Fruit fly (Drosophila melanogaster) whole organism, embryonic: ENCODE measurements around the gene MED14.

Source experiments
- Adf1 ChIP-seq: fragments of 200-800 bp; sonication (Bioruptor generic); IDR thresholded peaks from 2 replicates; pipeline ENCODE4 v1.3.6; 2022; ENCODE audit warnings: missing biosample characterization, missing genetic modification characterization
- Bdp1 ChIP-seq: fragments of 200-800 bp; sonication (Bioruptor generic); optimal IDR thresholded peaks from 3 replicates; lab custom pipeline; 2016; ENCODE audit warnings: missing biosample characterization, missing genetic modification characterization
- Bgb ChIP-seq: fragments of 200-800 bp; sonication (Bioruptor generic); IDR thresholded peaks from 2 replicates; pipeline ENCODE4 v1.3.6; 2022; ENCODE audit warnings: missing biosample characterization, missing genetic modification characterization; ENCODE audit not compliant: partially characterized antibody
- CG10147 ChIP-seq: fragments of 200-800 bp; sonication (Bioruptor generic); optimal IDR thresholded peaks from 2 replicates; lab custom pipeline; 2019; ENCODE audit warnings: missing biosample characterization, mild to moderate bottlenecking, missing genetic modification characterization, moderate library complexity
- CG10543 ChIP-seq: fragments of 200-800 bp; sonication (Bioruptor generic); optimal IDR thresholded peaks from 3 replicates; lab custom pipeline; 2017; ENCODE audit warnings: missing biosample characterization, mild to moderate bottlenecking, missing genetic modification characterization, moderate library complexity
- CG12104 ChIP-seq: fragments of 200-800 bp; sonication (Bioruptor generic); optimal IDR thresholded peaks from 3 replicates; lab custom pipeline; 2016; ENCODE audit warnings: missing biosample characterization, missing genetic modification characterization
- CG12155 ChIP-seq: fragments of 200-800 bp; sonication (Bioruptor generic); optimal IDR thresholded peaks from 3 replicates; lab custom pipeline; 2016; ENCODE audit warnings: missing biosample characterization, missing genetic modification characterization
- CG31224 ChIP-seq: fragments of 200-800 bp; sonication (Bioruptor generic); IDR thresholded peaks from 2 replicates; pipeline ENCODE4 v1.3.6; 2022; ENCODE audit warnings: missing biosample characterization, missing genetic modification characterization
- CG32532 ChIP-seq: fragments of 200-800 bp; sonication (Bioruptor generic); IDR thresholded peaks from 2 replicates; pipeline ENCODE4 v1.3.6; 2022; ENCODE audit warnings: missing biosample characterization, missing genetic modification characterization
- CG32772 ChIP-seq: fragments of 200-800 bp; sonication (Bioruptor generic); IDR thresholded peaks from 2 replicates; pipeline ENCODE4 v1.3.6; 2022; ENCODE audit warnings: missing biosample characterization, missing genetic modification characterization
- CG8290 ChIP-seq, 3 experiments: fragments of 200-800 bp; sonication (Bioruptor generic); optimal IDR thresholded peaks; 2 replicates each; lab custom pipeline; 2016 to 2019; ENCODE audit warnings: missing biosample characterization in 3 of 3, missing genetic modification characterization in 3 of 3, mild to moderate bottlenecking in 2 of 3, moderate library complexity in 1 of 3
- CG8944 ChIP-seq: fragments of 200-800 bp; sonication (Bioruptor generic); optimal IDR thresholded peaks from 3 replicates; lab custom pipeline; 2016; ENCODE audit warnings: missing biosample characterization, missing genetic modification characterization
- CG9817 ChIP-seq: fragments of 200-800 bp; sonication (Bioruptor generic); optimal IDR thresholded peaks from 2 replicates; lab custom pipeline; 2018; ENCODE audit warnings: missing biosample characterization, mild to moderate bottlenecking, missing genetic modification characterization, moderate library complexity
- D19A ChIP-seq: fragments of 200-800 bp; optimal IDR thresholded peaks from 3 replicates; lab custom pipeline; 2019; ENCODE audit warnings: missing biosample characterization, mild to moderate bottlenecking, missing genetic modification characterization, moderate library complexity
- Dbx ChIP-seq: fragments of 200-800 bp; sonication (Bioruptor generic); IDR thresholded peaks from 3 replicates; pipeline ENCODE4 v1.3.6; 2022; ENCODE audit warnings: missing biosample characterization, missing genetic modification characterization
- Doc3 ChIP-seq: fragments of 200-800 bp; sonication (Bioruptor generic); IDR thresholded peaks from 3 replicates; pipeline ENCODE4 v1.3.6; 2022; ENCODE audit warnings: missing biosample characterization, missing genetic modification characterization; ENCODE audit not compliant: partially characterized antibody
- Drgx ChIP-seq: fragments of 200-800 bp; sonication (Bioruptor generic); IDR thresholded peaks from 2 replicates; pipeline ENCODE4 v1.3.6; 2022; ENCODE audit warnings: missing biosample characterization, missing genetic modification characterization
- Hr78 ChIP-seq, 2 experiments: fragments of 200-800 bp in 1 of 2; fragments of >200 bp in 1 of 2; sonication (Bioruptor generic) in 1 of 2; optimal IDR thresholded peaks; 2 replicates each; lab custom pipeline; 2017 to 2019; ENCODE audit warnings: missing biosample characterization in 2 of 2, missing genetic modification characterization in 2 of 2, mild to moderate bottlenecking in 1 of 2, moderate library complexity in 1 of 2
- Med ChIP-seq: fragments of 200-800 bp; sonication (Bioruptor generic); peaks from one replicate; lab custom pipeline; 2016; ENCODE audit warnings: missing biosample characterization, missing genetic modification characterization, mild to moderate bottlenecking, inconsistent platforms, moderate library complexity
- Neu2 ChIP-seq: fragments of 200-800 bp; sonication (Bioruptor generic); optimal IDR thresholded peaks from 3 replicates; lab custom pipeline; 2016; ENCODE audit warnings: missing biosample characterization, missing genetic modification characterization, borderline replicate concordance
- Optix ChIP-seq: fragments of 200-800 bp; sonication (Bioruptor generic); IDR thresholded peaks from 3 replicates; pipeline ENCODE4 v1.3.6; 2022; ENCODE audit warnings: missing biosample characterization, missing genetic modification characterization
- Ptx1 ChIP-seq: fragments of 200-800 bp; sonication (Bioruptor generic); IDR thresholded peaks from 2 replicates; pipeline ENCODE4 v1.3.6; 2022; ENCODE audit warnings: missing biosample characterization, missing genetic modification characterization
- Sox102F ChIP-seq: fragments of 200-800 bp; sonication (Bioruptor generic); optimal IDR thresholded peaks from 2 replicates; lab custom pipeline; 2018; ENCODE audit warnings: missing biosample characterization, mild to moderate bottlenecking, missing genetic modification characterization, moderate library complexity
- TFAM ChIP-seq: fragments of 200-800 bp; sonication (Bioruptor generic); optimal IDR thresholded peaks from 2 replicates; lab custom pipeline; 2017; ENCODE audit warnings: missing biosample characterization, missing genetic modification characterization, inconsistent platforms
- Trl ChIP-seq, 3 experiments: fragments of >200 bp in 2 of 3; fragments of 200-800 bp in 1 of 3; sonication (Bioruptor generic) in 1 of 3; optimal IDR thresholded peaks; 2 replicates in 1 of 3; 3 replicates in 2 of 3; lab custom pipeline; 2016 to 2017; ENCODE audit warnings: missing biosample characterization in 1 of 3, missing genetic modification characterization in 1 of 3
- chinmo ChIP-seq: fragments of 200-800 bp; sonication (Bioruptor generic); IDR thresholded peaks from 4 replicates; pipeline ENCODE4 v1.3.6; 2022; ENCODE audit warnings: missing biosample characterization, missing genetic modification characterization; ENCODE audit not compliant: partially characterized antibody
- chn ChIP-seq: fragments of 200-800 bp; sonication (Bioruptor generic); optimal IDR thresholded peaks from 2 replicates; lab custom pipeline; 2016; ENCODE audit warnings: missing biosample characterization, missing genetic modification characterization
- ci ChIP-seq: fragments of 200-800 bp; sonication (Bioruptor generic); IDR thresholded peaks from 3 replicates; pipeline ENCODE4 v1.3.6; 2022; ENCODE audit warnings: missing biosample characterization, missing genetic modification characterization
- crol ChIP-seq: fragments of 200-800 bp; sonication (Bioruptor generic); IDR thresholded peaks from 2 replicates; pipeline ENCODE4 v1.3.6; 2022; ENCODE audit warnings: missing biosample characterization, missing genetic modification characterization
- cwo ChIP-seq: fragments of 200-800 bp; sonication (Bioruptor generic); optimal IDR thresholded peaks from 3 replicates; lab custom pipeline; 2017; ENCODE audit warnings: missing biosample characterization, missing genetic modification characterization, mild to moderate bottlenecking, moderate library complexity, missing genetic modification reagents
- dati ChIP-seq: fragments of 200-800 bp; sonication (Bioruptor generic); IDR thresholded peaks from 2 replicates; pipeline ENCODE4 v1.3.6; 2022; ENCODE audit warnings: missing biosample characterization, missing genetic modification characterization
- en ChIP-seq: fragments of 200-800 bp; sonication (Bioruptor generic); optimal IDR thresholded peaks from 2 replicates; lab custom pipeline; 2016; ENCODE audit warnings: missing biosample characterization, missing genetic modification characterization
- esg ChIP-seq: fragments of 200-800 bp; sonication (Bioruptor generic); conservative IDR thresholded peaks from 2 replicates; pipeline ENCODE4 v1.3.6; 2022; ENCODE audit warnings: missing biosample characterization, missing genetic modification characterization
- eve ChIP-seq, 2 experiments: fragments of >200 bp; optimal IDR thresholded peaks; 2 replicates each; lab custom pipeline; 2017; ENCODE audit warnings: missing biosample characterization in 2 of 2, missing genetic modification characterization in 2 of 2
- gem ChIP-seq: fragments of 200-800 bp; sonication (Bioruptor generic); optimal IDR thresholded peaks from 2 replicates; lab custom pipeline; 2019; ENCODE audit warnings: missing biosample characterization, mild to moderate bottlenecking, missing genetic modification characterization, moderate library complexity
- p53 ChIP-seq: fragments of 200-800 bp; sonication (Bioruptor generic); optimal IDR thresholded peaks from 2 replicates; lab custom pipeline; 2016; ENCODE audit warnings: missing biosample characterization, missing genetic modification characterization
- rib ChIP-seq: fragments of 200-800 bp; sonication (Bioruptor generic); IDR thresholded peaks from 2 replicates; pipeline ENCODE4 v1.3.6; 2022; ENCODE audit warnings: missing biosample characterization, missing genetic modification characterization
- sqz ChIP-seq: fragments of 200-800 bp; sonication (Bioruptor generic); optimal IDR thresholded peaks from 3 replicates; lab custom pipeline; 2018; ENCODE audit warnings: missing biosample characterization, mild to moderate bottlenecking, missing genetic modification characterization
- ssp ChIP-seq: fragments of 200-800 bp; sonication (Bioruptor generic); IDR thresholded peaks from 2 replicates; pipeline ENCODE4 v1.3.6; 2022; ENCODE audit warnings: missing biosample characterization, missing genetic modification characterization
- tll ChIP-seq, 2 experiments: fragments of 200-800 bp in 1 of 2; fragments of >200 bp in 1 of 2; sonication (Bioruptor generic) in 1 of 2; optimal IDR thresholded peaks; 2 replicates each; lab custom pipeline; 2017 to 2019; ENCODE audit warnings: missing biosample characterization in 2 of 2, missing genetic modification characterization in 2 of 2, mild to moderate bottlenecking in 1 of 2, moderate library complexity in 1 of 2
- vvl ChIP-seq: fragments of 200-800 bp; sonication (Bioruptor generic); IDR thresholded peaks from 2 replicates; pipeline ENCODE4 v1.3.6; 2022; ENCODE audit warnings: missing biosample characterization, missing genetic modification characterization
- zfh1 ChIP-seq: fragments of 200-800 bp; sonication (Bioruptor generic); IDR thresholded peaks from 3 replicates; pipeline ENCODE4 v1.3.6; 2022; ENCODE audit warnings: missing biosample characterization, missing genetic modification characterization
- zfh2 ChIP-seq: fragments of 200-800 bp; sonication (Bioruptor generic); optimal IDR thresholded peaks from 2 replicates; lab custom pipeline; 2016; ENCODE audit warnings: missing biosample characterization, missing genetic modification characterization

MED14 gene

DNA sequence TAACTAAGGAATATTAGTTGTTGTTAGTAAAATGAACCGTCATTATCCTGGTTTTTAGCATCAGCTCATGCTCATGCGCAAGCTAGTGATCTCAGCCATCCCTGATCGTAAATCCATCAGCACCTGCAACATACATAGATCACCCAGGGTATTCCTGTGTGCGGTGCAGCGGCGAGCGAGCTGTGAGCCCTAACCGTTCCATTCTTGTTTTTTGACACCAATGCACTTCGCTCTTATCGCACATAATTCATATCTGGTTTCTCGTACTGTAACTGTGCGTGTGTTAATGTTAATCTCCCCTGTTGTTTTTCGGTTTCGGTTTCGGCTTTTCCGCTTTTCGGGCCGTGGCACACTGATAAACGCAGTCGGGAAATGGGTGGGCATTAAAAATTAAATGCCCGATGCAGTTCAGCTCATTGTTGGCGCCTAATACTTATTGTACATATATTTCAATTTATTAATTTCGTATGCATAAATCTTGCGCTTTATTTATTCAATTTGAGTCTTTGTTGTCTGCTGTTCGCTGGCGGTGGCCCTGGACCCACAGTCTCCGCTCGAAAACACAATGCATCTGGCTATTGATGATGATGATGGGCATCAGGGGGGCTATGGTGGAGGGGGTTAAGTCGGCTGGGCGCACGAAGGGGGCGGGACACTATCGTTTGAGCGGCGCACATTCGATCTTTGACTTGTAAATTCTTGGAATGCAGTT, 31.3 kb downstream of the MED14 start (continued):
- TF ChIP-seq Hr78 (GFP tag; optimal IDR thresholded peaks at IDR 0.05; lab: Kevin White, UChicago): peak in 1 of 2 experiments; percentile 24
- peak; percentile 11 for TF ChIP-seq Med (GFP tag; lab: Kevin White, UChicago)
- no peak for TF ChIP-seq CG10147 (GFP tag; lab: Kevin White, UChicago)
- peak; percentile 4 for TF ChIP-seq Sox102F (GFP tag; lab: Kevin White, UChicago)
- TF ChIP-seq gem (tag; lab: Kevin White, UChicago): peak; percentile 5
- TF ChIP-seq CG31224 (GFP tag; lab: Robert Waterston, UW): no peak

DNA sequence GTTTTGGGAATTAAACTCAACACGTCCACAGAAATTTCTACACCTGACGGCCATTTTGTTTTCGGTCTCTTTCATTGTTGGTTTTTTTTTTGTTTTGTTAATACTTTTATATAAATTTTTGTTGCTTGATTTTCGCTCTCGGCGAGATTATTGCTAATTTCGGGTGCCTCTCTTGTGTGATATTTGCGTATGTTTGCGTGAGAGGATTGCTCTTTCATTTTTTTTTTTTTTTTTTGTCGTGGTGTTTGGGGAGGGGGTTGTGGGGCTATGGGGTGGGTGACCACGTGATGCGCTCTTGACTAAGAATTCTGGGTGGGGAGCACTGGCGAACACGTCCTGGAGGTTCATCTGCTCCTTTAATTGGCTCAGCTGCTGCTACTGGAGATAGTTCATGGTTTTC, 32.9 kb downstream of the MED14 start:
- TF ChIP-seq CG12155 (GFP tag; lab: Kevin White, UChicago) (no peak), Optix (no peak), vvl (GFP tag; lab: Robert Waterston, UW) (0 out of 2 replicates have a peak, but pooled peaks have one; percentile 38), cwo (GFP tag; lab: Kevin White, UChicago) (peak; percentile 50), dati (peak; percentile 18; the same call in 1 of the 2 replicates), Doc3 (GFP tag; lab: Robert Waterston, UW) (no peak), Adf1 (peak; percentile 51; the same call in 1 of the 2 replicates), Bdp1 (GFP tag; lab: Kevin White, UChicago) (no peak), ci (GFP tag; lab: Robert Waterston, UW) (0 out of 3 replicates have a peak, but pooled peaks have one; percentile 8), Trl (optimal IDR thresholded peaks at IDR 0.05; lab: Kevin White, UChicago) (peak in 1 of 2 experiments; percentile 78), Trl (GFP tag; optimal IDR thresholded peaks at IDR 0.05; lab: Kevin White, UChicago) (no peak), sqz (peak; percentile 15), chinmo (GFP tag; lab: Robert Waterston, UW) (peak; percentile 67; the same call in 1 of the 4 replicates), CG10543 (GFP tag; lab: Kevin White, UChicago) (peak; percentile 21), CG8944 (GFP tag; lab: Kevin White, UChicago) (no peak), CG12104 (GFP tag; lab: Kevin White, UChicago) (peak; percentile 5), Ptx1 (no peak), Bgb (GFP tag; lab: Robert Waterston, UW) (peak; percentile 29; the same call in 1 of the 2 replicates), crol (GFP tag; lab: Robert Waterston, UW) (peak; percentile 76), en (no peak), Dbx (peak; percentile 54; the same call in 1 of the 3 replicates), CG32772 (GFP tag; lab: Robert Waterston, UW) (peak; percentile 56; the same call in 1 of the 2 replicates), zfh1 (GFP tag; lab: Robert Waterston, UW) (peak; percentile 13; the same call in 1 of the 3 replicates), Drgx (GFP tag; lab: Robert Waterston, UW) (0 out of 2 replicates have a peak, but pooled peaks have one; percentile 30), CG32532 (GFP tag; lab: Robert Waterston, UW) (0 out of 2 replicates have a peak, but pooled peaks have one; percentile 37), rib (GFP tag; lab: Robert Waterston, UW) (peak; percentile 66)

DNA sequence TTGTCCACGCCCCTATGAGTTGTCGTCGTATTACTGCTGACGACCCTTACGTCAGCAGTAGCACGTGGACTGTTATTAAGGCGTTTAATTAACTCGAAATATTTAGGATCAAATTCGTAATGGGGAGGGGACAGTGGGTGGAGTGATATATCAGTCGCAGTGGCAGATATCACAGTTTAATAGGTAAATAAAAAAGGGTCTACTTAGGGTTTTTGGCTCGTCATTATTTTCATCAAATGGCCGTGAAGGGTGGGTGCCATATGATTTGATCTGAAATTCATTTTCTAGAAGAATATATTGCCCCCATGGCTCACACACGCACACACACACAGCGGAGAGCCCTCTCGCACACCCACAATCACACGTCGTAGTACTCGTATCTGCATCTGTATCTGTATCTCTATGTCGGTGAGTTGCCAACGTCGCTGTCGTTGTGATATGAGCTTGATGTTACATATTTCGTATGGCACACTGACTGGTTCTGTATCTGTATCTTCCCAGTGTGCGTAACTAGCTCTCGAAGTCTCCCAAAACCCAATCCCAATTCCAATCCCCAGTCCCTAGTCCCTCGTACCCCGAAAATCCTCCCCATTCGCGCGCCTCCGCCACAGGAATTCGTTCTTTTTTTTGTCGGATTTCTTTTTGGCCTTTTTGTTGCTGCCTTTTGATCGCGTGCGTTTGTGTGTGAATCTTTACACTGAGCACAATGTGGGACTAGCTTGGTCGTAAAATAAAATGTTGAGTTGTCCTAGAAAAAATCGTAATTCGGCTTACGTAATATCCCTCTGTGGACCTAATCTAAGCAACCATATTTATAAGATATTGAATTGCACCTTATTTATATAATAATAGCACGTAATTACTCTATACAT, 33.7 kb downstream of the MED14 start:
- TF ChIP-seq CG31224 (GFP tag; lab: Robert Waterston, UW): peak; percentile 45; the same call in 1 of the 2 replicates
- TF ChIP-seq CG9817 (tag; lab: Kevin White, UChicago): peak; percentile 61
- TF ChIP-seq Neu2: no peak
- no peak for TF ChIP-seq TFAM
- peak; percentile 37; the same call in 1 of the 2 replicates for TF ChIP-seq ssp (GFP tag; lab: Robert Waterston, UW)
- TF ChIP-seq zfh2 (GFP tag; lab: Kevin White, UChicago): peak; percentile 40
- TF ChIP-seq tll (GFP tag; optimal IDR thresholded peaks at IDR 0.05; lab: Kevin White, UChicago): no peak
- peak in 1 of 2 experiments; percentile 66 for TF ChIP-seq eve (GFP tag; optimal IDR thresholded peaks at IDR 0.05; lab: Kevin White, UChicago)
- no peak for TF ChIP-seq D19A
- peak; percentile 90 for TF ChIP-seq crol (GFP tag; lab: Robert Waterston, UW)
- TF ChIP-seq p53 (GFP tag; lab: Kevin White, UChicago): no peak
- TF ChIP-seq chn (GFP tag; lab: Kevin White, UChicago): peak; percentile 34
- peak; percentile 56 for TF ChIP-seq esg (GFP tag; lab: Robert Waterston, UW)
- peak; percentile 10 for TF ChIP-seq CG8290 (GFP tag; optimal IDR thresholded peaks at IDR 0.05; lab: Kevin White, UChicago)
- TF ChIP-seq CG8290 (tag; optimal IDR thresholded peaks at IDR 0.05; lab: Kevin White, UChicago): no peak
